Fruit fly (Drosophila melanogaster) whole organism, embryonic: ENCODE data around the gene CG6041.

ENCODE experiments used
- Atf-2 ChIP-seq: fragments of 200-800 bp; sonication (Bioruptor generic); optimal IDR thresholded peaks from 2 replicates; lab custom pipeline; 2016; ENCODE audit warnings: missing biosample characterization, missing genetic modification characterization
- CG10366 ChIP-seq: fragments of 200-800 bp; sonication (Bioruptor generic); IDR thresholded peaks from 2 replicates; pipeline ENCODE4 v1.3.6; 2022; ENCODE audit warnings: missing biosample characterization, missing genetic modification characterization
- CG11696 ChIP-seq: fragments of 200-800 bp; sonication (Bioruptor generic); IDR thresholded peaks from 2 replicates; pipeline ENCODE4 v1.3.6; 2022; ENCODE audit warnings: missing biosample characterization, missing genetic modification characterization
- CG12744 ChIP-seq: fragments of 200-800 bp; sonication (Bioruptor generic); optimal IDR thresholded peaks from 2 replicates; lab custom pipeline; 2016; ENCODE audit warnings: missing biosample characterization, missing genetic modification characterization
- CG13123 ChIP-seq: fragments of 200-800 bp; sonication (Bioruptor generic); optimal IDR thresholded peaks from 2 replicates; lab custom pipeline; 2016; ENCODE audit warnings: missing biosample characterization, missing genetic modification characterization
- CG14014 ChIP-seq: fragments of 200-800 bp; sonication (Bioruptor generic); IDR thresholded peaks from 2 replicates; pipeline ENCODE4 v1.3.6; 2022; ENCODE audit warnings: missing biosample characterization, missing genetic modification characterization
- CG14667 ChIP-seq: fragments of 200-800 bp; sonication (Bioruptor generic); IDR thresholded peaks from 2 replicates; pipeline ENCODE4 v1.3.6; 2022; ENCODE audit warnings: missing biosample characterization, missing genetic modification characterization
- CG18599 ChIP-seq: fragments of 200-800 bp; sonication (Bioruptor generic); optimal IDR thresholded peaks from 3 replicates; lab custom pipeline; 2017; ENCODE audit warnings: missing biosample characterization, missing genetic modification characterization, mild to moderate bottlenecking, moderate library complexity, missing genetic modification reagents
- CG18764 ChIP-seq: fragments of 200-800 bp; sonication (Bioruptor generic); optimal IDR thresholded peaks from 3 replicates; lab custom pipeline; 2016; ENCODE audit warnings: missing biosample characterization, missing genetic modification characterization
- CG34224 ChIP-seq: fragments of 200-800 bp; sonication (Bioruptor generic); IDR thresholded peaks from 3 replicates; pipeline ENCODE4 v1.3.6; 2022; ENCODE audit warnings: missing biosample characterization, missing genetic modification characterization; ENCODE audit not compliant: partially characterized antibody
- CG3726 ChIP-seq: fragments of 200-800 bp; sonication (Bioruptor generic); IDR thresholded peaks from 3 replicates; pipeline ENCODE4, ENCODE4 v1.3.6; 2022; ENCODE audit warnings: missing biosample characterization, missing genetic modification characterization
- CG4282 ChIP-seq: fragments of 200-800 bp; sonication (Bioruptor generic); optimal IDR thresholded peaks from 2 replicates; lab custom pipeline; 2016; ENCODE audit warnings: missing biosample characterization, missing genetic modification characterization
- CG4328 ChIP-seq: fragments of 200-800 bp; sonication (Bioruptor generic); optimal IDR thresholded peaks from 3 replicates; lab custom pipeline; 2017; ENCODE audit warnings: missing biosample characterization, missing genetic modification reagents, missing genetic modification characterization
- CG4404 ChIP-seq: fragments of 200-800 bp; sonication (Bioruptor generic); IDR thresholded peaks from 2 replicates; pipeline ENCODE4 v1.3.6; 2022; ENCODE audit warnings: missing biosample characterization, missing genetic modification characterization
- CG5180 ChIP-seq: fragments of 200-800 bp; sonication (Bioruptor generic); optimal IDR thresholded peaks from 3 replicates; lab custom pipeline; 2017; ENCODE audit warnings: missing biosample characterization, missing genetic modification characterization, mild to moderate bottlenecking, moderate library complexity, missing genetic modification reagents
- CG8359 ChIP-seq: fragments of 200-800 bp; sonication (Bioruptor generic); optimal IDR thresholded peaks from 2 replicates; lab custom pipeline; 2017; ENCODE audit warnings: missing biosample characterization, mild to moderate bottlenecking, missing genetic modification characterization, borderline replicate concordance
- CG9932 ChIP-seq: fragments of 200-800 bp; sonication (Bioruptor generic); IDR thresholded peaks from 2 replicates; pipeline ENCODE4 v1.3.6; 2022; ENCODE audit warnings: missing biosample characterization, missing genetic modification characterization
- Chrac-16 ChIP-seq: fragments of 200-800 bp; sonication (Bioruptor generic); optimal IDR thresholded peaks from 3 replicates; lab custom pipeline; 2016; ENCODE audit warnings: missing biosample characterization, missing genetic modification characterization
- CrebB ChIP-seq: fragments of 200-800 bp; sonication (Bioruptor generic); optimal IDR thresholded peaks from 3 replicates; lab custom pipeline; 2018; ENCODE audit warnings: missing biosample characterization, mild to moderate bottlenecking, missing genetic modification characterization
- D ChIP-seq, 2 experiments: fragments of 200-800 bp in 1 of 2; fragments of >200 bp in 1 of 2; sonication (Bioruptor generic) in 1 of 2; optimal IDR thresholded peaks; 2 replicates in 1 of 2; 3 replicates in 1 of 2; lab custom pipeline; 2017; ENCODE audit warnings: mild to moderate bottlenecking in 1 of 2, missing biosample characterization in 1 of 2, missing genetic modification characterization in 1 of 2, missing genetic modification reagents in 1 of 2
- Fer2 ChIP-seq: fragments of 200-800 bp; sonication (Bioruptor generic); optimal IDR thresholded peaks from 2 replicates; lab custom pipeline; 2018; ENCODE audit warnings: missing biosample characterization, mild to moderate bottlenecking, missing genetic modification characterization, moderate library complexity
- HHEX ChIP-seq: fragments of 200-800 bp; sonication (Bioruptor generic); optimal IDR thresholded peaks from 3 replicates; lab custom pipeline; 2017; ENCODE audit warnings: missing biosample characterization, mild to moderate bottlenecking, missing genetic modification characterization, missing genetic modification reagents
- MBD-R2 ChIP-seq: fragments of 200-800 bp; sonication (Bioruptor generic); IDR thresholded peaks from 2 replicates; pipeline ENCODE4 v1.3.6; 2022; ENCODE audit warnings: missing biosample characterization, missing genetic modification characterization
- Optix ChIP-seq: fragments of 200-800 bp; sonication (Bioruptor generic); IDR thresholded peaks from 3 replicates; pipeline ENCODE4 v1.3.6; 2022; ENCODE audit warnings: missing biosample characterization, missing genetic modification characterization
- PHDP ChIP-seq: fragments of 200-800 bp; sonication (Bioruptor generic); optimal IDR thresholded peaks from 3 replicates; lab custom pipeline; 2018; ENCODE audit warnings: missing biosample characterization, mild to moderate bottlenecking, missing genetic modification characterization, moderate library complexity
- Ptx1 ChIP-seq: fragments of 200-800 bp; sonication (Bioruptor generic); IDR thresholded peaks from 2 replicates; pipeline ENCODE4 v1.3.6; 2022; ENCODE audit warnings: missing biosample characterization, missing genetic modification characterization
- Side ChIP-seq: fragments of 200-800 bp; sonication (Bioruptor generic); optimal IDR thresholded peaks from 2 replicates; lab custom pipeline; 2016; ENCODE audit warnings: missing biosample characterization, missing genetic modification characterization
- bbx ChIP-seq: fragments of 200-800 bp; sonication (Bioruptor generic); IDR thresholded peaks from 2 replicates; pipeline ENCODE4 v1.3.6; 2022; ENCODE audit warnings: missing biosample characterization, missing genetic modification characterization; ENCODE audit not compliant: partially characterized antibody
- bcd ChIP-seq: fragments of 200-800 bp; sonication (Bioruptor generic); optimal IDR thresholded peaks from 2 replicates; lab custom pipeline; 2017; ENCODE audit warnings: missing biosample characterization, mild to moderate bottlenecking, missing genetic modification characterization
- corto ChIP-seq: fragments of 200-800 bp; sonication (Bioruptor generic); optimal IDR thresholded peaks from 2 replicates; lab custom pipeline; 2016; ENCODE audit warnings: missing biosample characterization, mild to moderate bottlenecking, missing genetic modification characterization, moderate library complexity
- croc ChIP-seq: fragments of 200-800 bp; sonication (Bioruptor generic); conservative IDR thresholded peaks from 3 replicates; pipeline ENCODE4 v1.3.6; 2022; ENCODE audit warnings: missing biosample characterization, missing genetic modification characterization
- exex ChIP-seq: fragments of 200-800 bp; sonication (Bioruptor generic); optimal IDR thresholded peaks from 4 replicates; lab custom pipeline; 2018; ENCODE audit warnings: missing biosample characterization, mild to moderate bottlenecking, missing genetic modification characterization, moderate library complexity
- fru ChIP-seq: fragments of >200 bp; optimal IDR thresholded peaks from 2 replicates; lab custom pipeline; 2017
- gcm ChIP-seq: fragments of 200-800 bp; sonication (Bioruptor generic); optimal IDR thresholded peaks from 2 replicates; lab custom pipeline; 2019; ENCODE audit warnings: missing biosample characterization, mild to moderate bottlenecking, missing genetic modification characterization, moderate library complexity
- h ChIP-seq: fragments of >200 bp; optimal IDR thresholded peaks from 2 replicates; lab custom pipeline; 2017
- kay ChIP-seq: fragments of 200-800 bp; sonication (Bioruptor generic); optimal IDR thresholded peaks from 2 replicates; lab custom pipeline; 2016; ENCODE audit warnings: missing biosample characterization, missing genetic modification characterization
- ken ChIP-seq: fragments of 200-800 bp; sonication (Bioruptor generic); IDR thresholded peaks from 3 replicates; pipeline ENCODE4 v1.3.6; 2022; ENCODE audit warnings: missing biosample characterization, missing genetic modification characterization
- knrl ChIP-seq: fragments of 200-800 bp; sonication (Bioruptor generic); IDR thresholded peaks from 3 replicates; pipeline ENCODE4 v1.3.6; 2022; ENCODE audit warnings: missing biosample characterization, missing genetic modification characterization; ENCODE audit not compliant: partially characterized antibody
- mld ChIP-seq: fragments of 200-800 bp; sonication (Bioruptor generic); IDR thresholded peaks from 3 replicates; pipeline ENCODE4 v1.3.6; 2022; ENCODE audit warnings: missing biosample characterization, missing genetic modification characterization; ENCODE audit not compliant: partially characterized antibody
- org-1 ChIP-seq: fragments of 200-800 bp; sonication (Bioruptor generic); optimal IDR thresholded peaks from 2 replicates; lab custom pipeline; 2017; ENCODE audit warnings: missing biosample characterization, missing genetic modification characterization
- pho ChIP-seq: fragments of 200-800 bp; sonication (Bioruptor generic); optimal IDR thresholded peaks from 2 replicates; lab custom pipeline; 2016; ENCODE audit warnings: missing biosample characterization, missing genetic modification characterization
- run ChIP-seq: fragments of 200-800 bp; sonication (Bioruptor generic); optimal IDR thresholded peaks from 3 replicates; lab custom pipeline; 2018; ENCODE audit warnings: missing biosample characterization, mild to moderate bottlenecking, missing genetic modification characterization
- sc ChIP-seq, 3 experiments: fragments of >200 bp in 2 of 3; fragments of 200-800 bp in 1 of 3; sonication (Bioruptor generic) in 1 of 3; optimal IDR thresholded peaks; 2 replicates in 2 of 3; 3 replicates in 1 of 3; lab custom pipeline; 2017; ENCODE audit warnings: mild to moderate bottlenecking in 1 of 3, missing biosample characterization in 1 of 3, missing genetic modification characterization in 1 of 3, missing genetic modification reagents in 1 of 3
- shn ChIP-seq: fragments of 200-800 bp; sonication (Bioruptor generic); optimal IDR thresholded peaks from 3 replicates; lab custom pipeline; 2016; ENCODE audit warnings: missing biosample characterization, missing genetic modification characterization
- sisA ChIP-seq: fragments of 200-800 bp; sonication (Bioruptor generic); IDR thresholded peaks from 2 replicates; pipeline ENCODE4 v1.3.6; 2022; ENCODE audit warnings: missing biosample characterization, missing genetic modification characterization
- slou ChIP-seq: fragments of 200-800 bp; sonication (Bioruptor generic); optimal IDR thresholded peaks from 3 replicates; lab custom pipeline; 2016; ENCODE audit warnings: missing biosample characterization, missing genetic modification characterization
- sna ChIP-seq: fragments of 200-800 bp; sonication (Bioruptor generic); IDR thresholded peaks from 2 replicates; pipeline ENCODE4 v1.3.6; 2022; ENCODE audit warnings: missing biosample characterization, missing genetic modification characterization; ENCODE audit not compliant: partially characterized antibody
- sqz ChIP-seq: fragments of 200-800 bp; sonication (Bioruptor generic); optimal IDR thresholded peaks from 3 replicates; lab custom pipeline; 2018; ENCODE audit warnings: missing biosample characterization, mild to moderate bottlenecking, missing genetic modification characterization
- vnd ChIP-seq: fragments of 200-800 bp; sonication (Bioruptor generic); IDR thresholded peaks from 3 replicates; pipeline ENCODE4 v1.3.6; 2022; ENCODE audit warnings: missing biosample characterization, missing genetic modification characterization; ENCODE audit not compliant: partially characterized antibody
- zfh1 ChIP-seq: fragments of 200-800 bp; sonication (Bioruptor generic); IDR thresholded peaks from 3 replicates; pipeline ENCODE4 v1.3.6; 2022; ENCODE audit warnings: missing biosample characterization, missing genetic modification characterization

Gene CG6041

DNA sequence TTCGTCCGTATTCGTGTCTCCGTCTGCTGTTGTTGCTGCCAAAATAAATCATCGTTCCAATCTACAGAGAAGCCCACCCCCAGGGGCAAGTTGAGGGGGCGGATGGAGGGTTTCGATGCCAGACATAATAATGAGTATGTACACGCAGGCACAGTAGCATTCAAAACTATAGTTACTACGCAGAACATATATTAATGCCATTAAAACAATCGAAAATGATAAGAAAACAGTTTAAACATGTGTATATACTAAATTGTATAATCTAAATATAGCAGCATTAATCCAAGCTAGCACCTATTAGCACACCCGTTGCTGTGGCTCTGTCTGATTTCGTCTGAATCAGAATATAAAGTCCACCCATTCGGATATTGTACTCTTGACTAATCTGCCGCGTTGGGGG is 32.9 kb downstream of the CG6041 start (continued):
- TF ChIP-seq PHDP (tag; lab: Kevin White, UChicago) (peak; percentile 77), CG13123 (GFP tag; lab: Kevin White, UChicago) (no peak), bcd (GFP tag; lab: Kevin White, UChicago) (peak; percentile 73), run (tag; lab: Kevin White, UChicago) (peak; percentile 42), Side (peak; percentile 48), CG10366 (GFP tag; lab: Robert Waterston, UW) (peak; percentile 82), fru (lab: Kevin White, UChicago) (no peak), ken (GFP tag; lab: Robert Waterston, UW) (peak; percentile 74; the same call in 2 of the 3 replicates), Ptx1 (GFP tag; lab: Robert Waterston, UW) (peak; percentile 82), CG18599 (peak; percentile 84), CG3726 (GFP tag; lab: Robert Waterston, UW) (peak; percentile 66; the same call in 2 of the 3 replicates), sc (optimal IDR thresholded peaks at IDR 0.05; lab: Kevin White, UChicago) (no peak), sc (GFP tag; optimal IDR thresholded peaks at IDR 0.05; lab: Kevin White, UChicago) (peak; percentile 12), Atf-2 (peak; percentile 14), CG12744 (peak; percentile 14), knrl (GFP tag; lab: Robert Waterston, UW) (no peak), D (optimal IDR thresholded peaks at IDR 0.05; lab: Kevin White, UChicago) (no peak), D (GFP tag; optimal IDR thresholded peaks at IDR 0.05; lab: Kevin White, UChicago) (peak; percentile 47), CG8359 (no peak), Chrac-16 (GFP tag; lab: Kevin White, UChicago) (peak; percentile 65), CrebB (tag; lab: Kevin White, UChicago) (peak; percentile 70), zfh1 (GFP tag; lab: Robert Waterston, UW) (peak; percentile 81), croc (GFP tag; lab: Robert Waterston, UW) (0 out of 3 replicates have a peak, but pooled peaks have one; percentile 41), bbx (GFP tag; lab: Robert Waterston, UW) (no peak), Fer2 (tag; lab: Kevin White, UChicago) (peak; percentile 17), CG11696 (peak; percentile 95), CG4328 (no peak), HHEX (peak; percentile 51), CG4282 (GFP tag; lab: Kevin White, UChicago) (no peak), h (lab: Kevin White, UChicago) (no peak), exex (peak; percentile 30), shn (GFP tag; lab: Kevin White, UChicago) (peak; percentile 26), sqz (GFP tag; lab: Kevin White, UChicago) (peak; percentile 16), vnd (GFP tag; lab: Robert Waterston, UW) (no peak), MBD-R2 (GFP tag; lab: Robert Waterston, UW) (peak; percentile 73; the same call in 1 of the 2 replicates), gcm (GFP tag; lab: Kevin White, UChicago) (peak; percentile 22), Optix (GFP tag; lab: Robert Waterston, UW) (peak; percentile 50; the same call in 1 of the 3 replicates), org-1 (GFP tag; lab: Kevin White, UChicago) (peak; percentile 69), slou (GFP tag; lab: Kevin White, UChicago) (peak; percentile 43), sna (no peak), mld (GFP tag; lab: Robert Waterston, UW) (no peak), CG5180 (GFP tag; lab: Kevin White, UChicago) (peak; percentile 49), kay (GFP tag; lab: Kevin White, UChicago) (peak; percentile 72), pho (GFP tag; lab: Kevin White, UChicago) (peak; percentile 25), sisA (peak; percentile 73), CG34224 (no peak), CG4404 (GFP tag; lab: Robert Waterston, UW) (peak; percentile 47), CG14667 (GFP tag; lab: Robert Waterston, UW) (peak; percentile 69; the same call in 1 of the 2 replicates), CG9932 (peak; percentile 86), CG18764 (GFP tag; lab: Kevin White, UChicago) (peak; percentile 43), CG14014 (GFP tag; lab: Robert Waterston, UW) (peak; percentile 83), corto (peak; percentile 66)
